Fruit fly (Drosophila melanogaster) whole organism, prepupa: ENCODE data around the gene CG2540.

Experiments used
- Blimp-1 ChIP-seq: fragments of 200-800 bp; sonication (Bioruptor generic); optimal IDR thresholded peaks from 3 replicates; lab custom pipeline; 2017; ENCODE audit warnings: missing biosample characterization, missing genetic modification characterization, mild to moderate bottlenecking, moderate library complexity, missing genetic modification reagents
- CG10631 ChIP-seq: fragments of 200-800 bp; sonication (Bioruptor generic); optimal IDR thresholded peaks from 2 replicates; lab custom pipeline; 2016; ENCODE audit warnings: missing biosample characterization, missing genetic modification characterization
- CG10669 ChIP-seq: fragments of 200-800 bp; sonication (Bioruptor generic); optimal IDR thresholded peaks from 3 replicates; lab custom pipeline; 2018; ENCODE audit warnings: missing biosample characterization, mild to moderate bottlenecking, missing genetic modification characterization, moderate library complexity
- CG11294 ChIP-seq: fragments of 200-800 bp; sonication (Bioruptor generic); IDR thresholded peaks from 2 replicates; pipeline ENCODE4 v1.3.6; 2022; ENCODE audit warnings: missing biosample characterization, missing genetic modification characterization
- CG11762 ChIP-seq: fragments of 200-800 bp; sonication (Bioruptor generic); optimal IDR thresholded peaks from 3 replicates; lab custom pipeline; 2016; ENCODE audit warnings: missing biosample characterization, missing genetic modification characterization; ENCODE audit not compliant: insufficient read depth
- CG11902 ChIP-seq: fragments of 200-800 bp; sonication (Bioruptor generic); optimal IDR thresholded peaks from 3 replicates; lab custom pipeline; 2016; ENCODE audit warnings: missing biosample characterization, missing genetic modification characterization
- CG15336 ChIP-seq: fragments of 200-800 bp; sonication (Bioruptor generic); IDR thresholded peaks from 2 replicates; pipeline ENCODE4 v1.3.6; 2022; ENCODE audit warnings: missing biosample characterization, missing genetic modification characterization
- CG16779 ChIP-seq: fragments of 200-800 bp; sonication (Bioruptor generic); optimal IDR thresholded peaks from 3 replicates; lab custom pipeline; 2017; ENCODE audit warnings: missing biosample characterization, mild to moderate bottlenecking, missing genetic modification characterization
- CG3032 ChIP-seq: fragments of 200-800 bp; optimal IDR thresholded peaks from 2 replicates; lab custom pipeline; 2019; ENCODE audit warnings: missing biosample characterization, mild to moderate bottlenecking, missing genetic modification characterization, moderate library complexity
- CG32006 ChIP-seq: fragments of 200-800 bp; sonication (Bioruptor generic); optimal IDR thresholded peaks from 3 replicates; lab custom pipeline; 2017; ENCODE audit warnings: missing biosample characterization, mild to moderate bottlenecking, missing genetic modification characterization
- CG34406 ChIP-seq: fragments of 200-800 bp; sonication (Bioruptor generic); optimal IDR thresholded peaks from 3 replicates; lab custom pipeline; 2016; ENCODE audit warnings: missing biosample characterization, missing genetic modification characterization
- CG3919 ChIP-seq: fragments of 200-800 bp; sonication (Bioruptor generic); optimal IDR thresholded peaks from 3 replicates; lab custom pipeline; 2016; ENCODE audit warnings: missing biosample characterization, missing genetic modification characterization
- CG4318 ChIP-seq: fragments of 200-800 bp; sonication (Bioruptor generic); optimal IDR thresholded peaks from 3 replicates; lab custom pipeline; 2017; ENCODE audit warnings: missing biosample characterization, mild to moderate bottlenecking, missing genetic modification characterization
- CG6163 ChIP-seq: fragments of 200-800 bp; sonication (Bioruptor generic); IDR thresholded peaks from 3 replicates; pipeline ENCODE4 v1.3.6; 2022; ENCODE audit warnings: missing biosample characterization, missing genetic modification characterization
- CG6276 ChIP-seq: fragments of 200-800 bp; sonication (Bioruptor generic); optimal IDR thresholded peaks from 2 replicates; lab custom pipeline; 2017; ENCODE audit warnings: missing biosample characterization, mild to moderate bottlenecking, missing genetic modification characterization
- CG6808 ChIP-seq: fragments of 200-800 bp; sonication (Bioruptor generic); optimal IDR thresholded peaks from 3 replicates; lab custom pipeline; 2017; ENCODE audit warnings: missing biosample characterization, missing genetic modification characterization, mild to moderate bottlenecking, moderate library complexity, missing genetic modification reagents
- CG6854 ChIP-seq: fragments of 200-800 bp; sonication (Bioruptor generic); optimal IDR thresholded peaks from 2 replicates; lab custom pipeline; 2017; ENCODE audit warnings: missing biosample characterization, mild to moderate bottlenecking, missing genetic modification characterization
- CG7368 ChIP-seq: fragments of 200-800 bp; sonication (Bioruptor generic); optimal IDR thresholded peaks from 3 replicates; lab custom pipeline; 2016; ENCODE audit warnings: missing biosample characterization, missing genetic modification characterization
- CG8119 ChIP-seq: fragments of 200-800 bp; sonication (Bioruptor generic); IDR thresholded peaks from 3 replicates; pipeline ENCODE4 v1.3.6; 2022; ENCODE audit warnings: missing biosample characterization, missing genetic modification characterization
- CG8632 ChIP-seq: fragments of 200-800 bp; sonication (Bioruptor generic); optimal IDR thresholded peaks from 3 replicates; lab custom pipeline; 2016; ENCODE audit warnings: missing biosample characterization, missing genetic modification characterization
- CG9139 ChIP-seq: fragments of 200-800 bp; sonication (Bioruptor generic); optimal IDR thresholded peaks from 3 replicates; lab custom pipeline; 2017; ENCODE audit warnings: missing biosample characterization, mild to moderate bottlenecking, missing genetic modification characterization
- Eip75B ChIP-seq: fragments of 200-800 bp; sonication (Bioruptor generic); optimal IDR thresholded peaks from 3 replicates; lab custom pipeline; 2016; ENCODE audit warnings: missing biosample characterization, missing genetic modification characterization
- Eip78C ChIP-seq: fragments of 200-800 bp; sonication (Bioruptor generic); peaks from one replicate; lab custom pipeline; 2016; ENCODE audit warnings: missing biosample characterization, missing genetic modification characterization
- Gug ChIP-seq: fragments of 200-800 bp; sonication (Bioruptor generic); IDR thresholded peaks from 2 replicates; pipeline ENCODE4 v1.3.6; 2022; ENCODE audit warnings: missing biosample characterization, missing genetic modification characterization
- Hr38 ChIP-seq: sonication (Bioruptor generic); optimal IDR thresholded peaks from 2 replicates; lab custom pipeline; 2016; ENCODE audit warnings: missing biosample characterization, missing genetic modification characterization
- Lpt ChIP-seq: fragments of 200-800 bp; sonication (Bioruptor generic); optimal IDR thresholded peaks from 3 replicates; lab custom pipeline; 2016; ENCODE audit warnings: missing biosample characterization, missing genetic modification characterization
- Met ChIP-seq: fragments of 200-800 bp; sonication (Bioruptor generic); optimal IDR thresholded peaks from 3 replicates; lab custom pipeline; 2016; ENCODE audit warnings: missing biosample characterization, missing genetic modification characterization
- OdsH ChIP-seq: fragments of 200-800 bp; sonication (Bioruptor generic); optimal IDR thresholded peaks from 3 replicates; lab custom pipeline; 2016; ENCODE audit warnings: missing biosample characterization, missing genetic modification characterization
- Sox14 ChIP-seq: fragments of 200-800 bp; sonication (Bioruptor generic); optimal IDR thresholded peaks from 3 replicates; lab custom pipeline; 2016; ENCODE audit warnings: missing biosample characterization, missing genetic modification characterization
- Sox15 ChIP-seq: fragments of 200-800 bp; sonication (Bioruptor generic); optimal IDR thresholded peaks from 3 replicates; lab custom pipeline; 2016; ENCODE audit warnings: missing biosample characterization, missing genetic modification characterization
- achi ChIP-seq: fragments of 200-800 bp; sonication (Bioruptor generic); optimal IDR thresholded peaks from 3 replicates; lab custom pipeline; 2016; ENCODE audit warnings: missing biosample characterization, missing genetic modification characterization
- acj6 ChIP-seq: fragments of 200-800 bp; sonication (Bioruptor generic); optimal IDR thresholded peaks from 3 replicates; lab custom pipeline; 2016; ENCODE audit warnings: missing biosample characterization, missing genetic modification characterization
- cyc ChIP-seq: fragments of 200-800 bp; sonication (Bioruptor generic); optimal IDR thresholded peaks from 3 replicates; lab custom pipeline; 2016; ENCODE audit warnings: missing biosample characterization, missing genetic modification characterization
- dac ChIP-seq: fragments of 200-800 bp; sonication (Bioruptor generic); optimal IDR thresholded peaks from 2 replicates; lab custom pipeline; 2017; ENCODE audit warnings: missing biosample characterization, mild to moderate bottlenecking, missing genetic modification characterization
- eg ChIP-seq: fragments of 200-800 bp; sonication (Bioruptor generic); IDR thresholded peaks from 3 replicates; pipeline ENCODE4 v1.3.6; 2022; ENCODE audit warnings: missing biosample characterization, missing genetic modification characterization
- esn ChIP-seq: fragments of 200-800 bp; sonication (Bioruptor generic); optimal IDR thresholded peaks from 2 replicates; lab custom pipeline; 2016; ENCODE audit warnings: missing biosample characterization, mild to moderate bottlenecking, missing genetic modification characterization, moderate library complexity
- fd59A ChIP-seq: fragments of 200-800 bp; sonication (Bioruptor generic); optimal IDR thresholded peaks from 2 replicates; lab custom pipeline; 2017; ENCODE audit warnings: missing biosample characterization, mild to moderate bottlenecking, missing genetic modification characterization, missing genetic modification reagents
- fd85E ChIP-seq: fragments of 200-800 bp; sonication (Bioruptor generic); optimal IDR thresholded peaks from 3 replicates; lab custom pipeline; 2016; ENCODE audit warnings: missing biosample characterization, missing genetic modification characterization
- fkh ChIP-seq: fragments of 200-800 bp; sonication (Bioruptor generic); optimal IDR thresholded peaks from 3 replicates; lab custom pipeline; 2017; ENCODE audit warnings: missing biosample characterization, mild to moderate bottlenecking, missing genetic modification characterization, moderate library complexity
- net ChIP-seq: fragments of 200-800 bp; sonication (Bioruptor generic); optimal IDR thresholded peaks from 3 replicates; lab custom pipeline; 2016; ENCODE audit warnings: missing biosample characterization, missing genetic modification characterization
- pdm3 ChIP-seq: fragments of 200-800 bp; sonication (Bioruptor generic); optimal IDR thresholded peaks from 3 replicates; lab custom pipeline; 2016; ENCODE audit warnings: missing biosample characterization, missing genetic modification characterization
- salr ChIP-seq, 2 experiments: fragments of 200-800 bp; sonication (Bioruptor generic); optimal IDR thresholded peaks; 3 replicates each; lab custom pipeline; 2016 to 2018; ENCODE audit warnings: missing biosample characterization in 2 of 2, missing genetic modification characterization in 2 of 2, mild to moderate bottlenecking in 1 of 2
- svp ChIP-seq: fragments of 200-800 bp; sonication (Bioruptor generic); peaks from one replicate; lab custom pipeline; 2016; ENCODE audit warnings: missing biosample characterization, missing genetic modification characterization
- topi ChIP-seq: fragments of 200-800 bp; sonication (Bioruptor generic); optimal IDR thresholded peaks from 3 replicates; lab custom pipeline; 2016; ENCODE audit warnings: missing biosample characterization, missing genetic modification characterization
- vri ChIP-seq: fragments of 200-800 bp; sonication (Bioruptor generic); optimal IDR thresholded peaks from 3 replicates; lab custom pipeline; 2016; ENCODE audit warnings: missing biosample characterization, mild to moderate bottlenecking, missing genetic modification characterization

The CG2540 gene

DNA sequence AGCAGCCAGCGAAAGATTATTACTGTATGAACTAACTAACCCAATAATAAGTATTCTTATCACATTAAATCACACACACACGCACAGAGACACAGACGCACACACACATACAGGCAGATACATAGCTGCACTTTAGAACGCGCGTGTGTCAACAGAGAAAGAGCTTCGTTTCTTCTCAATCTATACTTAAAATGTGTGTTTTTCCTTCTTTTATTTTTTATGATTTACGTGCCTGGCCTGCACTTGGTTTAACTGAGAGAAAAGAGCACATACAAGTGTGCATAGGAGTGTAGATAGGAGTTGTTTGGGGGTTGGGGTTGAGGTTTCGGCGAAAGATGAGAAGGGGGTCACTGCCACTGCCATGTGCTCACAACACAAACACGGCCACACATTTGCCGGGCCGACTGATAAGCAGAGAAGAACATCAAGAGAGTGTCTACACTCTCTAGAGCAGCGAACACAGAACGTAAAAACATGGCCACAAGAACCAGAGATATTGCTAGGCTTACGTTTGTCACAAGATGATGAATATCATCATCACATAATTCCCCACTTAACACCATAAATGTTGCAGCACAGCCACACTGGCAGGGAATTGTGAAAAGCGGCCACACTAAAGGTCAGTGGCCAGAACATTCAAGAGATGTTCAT, 38.0 kb downstream of the CG2540 start (continued):
- no peak for TF ChIP-seq eg
- no peak for TF ChIP-seq esn
- no peak for TF ChIP-seq achi (GFP tag; lab: Kevin White, UChicago)
- TF ChIP-seq Eip78C (GFP tag; lab: Kevin White, UChicago) = peak; percentile 58
- TF ChIP-seq CG6163 (GFP tag; lab: Robert Waterston, UW) = peak; percentile 10; the same call in 1 of the 3 replicates
- no peak for TF ChIP-seq Hr38
- no peak for TF ChIP-seq CG6276
- peak; percentile 47 for TF ChIP-seq vri (GFP tag; lab: Kevin White, UChicago)
- no peak for TF ChIP-seq CG4318 (GFP tag; lab: Kevin White, UChicago)
- no peak for TF ChIP-seq Blimp-1 (GFP tag; lab: Kevin White, UChicago)
- no peak for TF ChIP-seq CG9139 (GFP tag; lab: Kevin White, UChicago)
- no peak for TF ChIP-seq CG3032 (tag; lab: Kevin White, UChicago)
- no peak for TF ChIP-seq salr (GFP tag; optimal IDR thresholded peaks at IDR 0.05; lab: Kevin White, UChicago)
- peak; percentile 31 for TF ChIP-seq CG6808 (GFP tag; lab: Kevin White, UChicago)
- TF ChIP-seq CG11902 (GFP tag; lab: Kevin White, UChicago) = no peak
- TF ChIP-seq fd59A = no peak
- TF ChIP-seq OdsH = no peak
- no peak for TF ChIP-seq cyc (GFP tag; lab: Kevin White, UChicago)
- TF ChIP-seq CG16779 = no peak
- no peak for TF ChIP-seq pdm3 (GFP tag; lab: Kevin White, UChicago)
- no peak for TF ChIP-seq CG7368 (GFP tag; lab: Kevin White, UChicago)
- TF ChIP-seq CG11762 (GFP tag; lab: Kevin White, UChicago) = no peak
- no peak for TF ChIP-seq dac (GFP tag; lab: Kevin White, UChicago)

DNA sequence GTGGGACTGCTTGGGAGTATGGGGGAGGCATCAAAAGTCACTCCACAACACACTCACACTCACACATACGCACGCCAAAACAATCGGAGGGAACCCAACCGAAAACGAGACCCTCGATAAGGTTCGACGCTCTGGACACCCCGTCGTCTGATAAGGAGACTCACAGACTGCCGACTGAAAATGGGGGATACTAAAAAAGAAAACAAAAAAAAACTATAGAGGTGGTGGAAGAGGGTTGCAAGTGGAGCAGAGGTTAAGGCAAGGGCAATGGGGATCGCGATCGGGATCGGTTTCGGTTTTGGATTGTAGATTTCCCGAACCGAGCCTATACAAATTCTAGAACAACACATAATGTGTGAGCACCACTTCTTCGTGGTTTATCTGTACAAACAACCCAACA, 39.0 kb downstream of the CG2540 start:
- no peak for TF ChIP-seq CG34406 (GFP tag; lab: Kevin White, UChicago)
- no peak for TF ChIP-seq Sox14
- no peak for TF ChIP-seq acj6 (GFP tag; lab: Kevin White, UChicago)
- no peak for TF ChIP-seq topi (GFP tag; lab: Kevin White, UChicago)
- TF ChIP-seq CG3919 (GFP tag; lab: Kevin White, UChicago) = no peak
- no peak for TF ChIP-seq Eip75B (GFP tag; lab: Kevin White, UChicago)
- no peak for TF ChIP-seq CG11762 (GFP tag; lab: Kevin White, UChicago)
- TF ChIP-seq svp (GFP tag; lab: Kevin White, UChicago) = peak; percentile 98
- TF ChIP-seq CG11902 (GFP tag; lab: Kevin White, UChicago) = no peak
- TF ChIP-seq fkh (GFP tag; lab: Kevin White, UChicago) = peak; percentile 32
- TF ChIP-seq CG15336 (GFP tag; lab: Robert Waterston, UW) = no peak
- TF ChIP-seq CG32006 (GFP tag; lab: Kevin White, UChicago) = no peak
- TF ChIP-seq cyc (GFP tag; lab: Kevin White, UChicago) = no peak
- peak; percentile 51 for TF ChIP-seq vri (GFP tag; lab: Kevin White, UChicago)

DNA sequence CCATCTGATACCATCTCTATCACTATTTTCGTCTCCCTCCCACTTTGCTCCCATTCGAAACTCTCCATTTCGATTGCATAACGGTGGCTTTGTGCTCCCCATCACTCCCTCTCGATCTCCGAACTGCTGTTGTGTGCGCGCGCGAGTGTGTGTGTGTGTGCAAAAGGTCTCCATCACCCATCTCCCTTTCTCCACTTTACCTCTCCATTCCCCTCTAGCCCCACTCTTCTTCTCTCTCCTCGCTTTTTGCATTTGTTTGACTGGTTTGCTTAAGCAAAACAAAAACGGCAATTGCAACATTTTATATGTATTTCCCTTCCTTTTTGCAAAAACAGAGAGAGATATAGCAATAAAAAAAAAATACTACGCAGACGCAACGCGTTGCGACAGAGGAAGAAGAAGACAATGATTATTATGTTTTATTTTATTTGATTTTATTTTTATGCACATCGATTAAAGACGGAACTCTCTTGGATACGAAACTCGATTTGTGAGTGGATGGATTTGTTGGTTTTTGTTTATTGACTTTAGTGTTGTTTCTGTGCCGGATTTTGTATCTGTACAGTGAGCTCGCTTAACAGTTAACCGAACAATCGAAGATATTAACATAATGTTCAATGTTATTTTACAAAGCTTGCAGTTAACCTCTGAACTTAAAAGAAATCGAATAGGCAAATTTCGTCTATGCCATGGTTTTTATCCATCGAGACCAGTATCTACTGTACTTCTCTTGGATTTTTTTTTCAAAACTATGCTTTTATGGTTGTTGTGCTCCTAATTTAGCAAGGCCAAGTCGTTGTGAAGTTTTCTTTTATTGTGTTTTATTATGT, 40.2 kb downstream of the CG2540 start:
- TF ChIP-seq CG15336 (GFP tag; lab: Robert Waterston, UW) = peak; percentile 84
- peak; percentile 50 for TF ChIP-seq net (GFP tag; lab: Kevin White, UChicago)
- peak; percentile 41; the same call in 1 of the 2 replicates for TF ChIP-seq Gug (GFP tag; lab: Robert Waterston, UW)
- peak; percentile 71 for TF ChIP-seq cyc (GFP tag; lab: Kevin White, UChicago)
- TF ChIP-seq Sox15 (GFP tag; lab: Kevin White, UChicago) = peak; percentile 63
- TF ChIP-seq Lpt (GFP tag; lab: Kevin White, UChicago) = peak; percentile 40
- peak; percentile 66; the same call in 2 of the 3 replicates for TF ChIP-seq CG8119 (GFP tag; lab: Robert Waterston, UW)
- TF ChIP-seq CG16779 = peak; percentile 35
- TF ChIP-seq CG11762 (GFP tag; lab: Kevin White, UChicago) = peak; percentile 53
- peak; percentile 78 for TF ChIP-seq topi (GFP tag; lab: Kevin White, UChicago)
- peak; percentile 63 for TF ChIP-seq Blimp-1 (GFP tag; lab: Kevin White, UChicago)
- peak; percentile 80 for TF ChIP-seq Met (GFP tag; lab: Kevin White, UChicago)
- TF ChIP-seq CG3919 (GFP tag; lab: Kevin White, UChicago) = peak; percentile 81
- TF ChIP-seq fd85E (GFP tag; lab: Kevin White, UChicago) = no peak
- peak; percentile 68 for TF ChIP-seq CG8632 (GFP tag; lab: Kevin White, UChicago)
- peak; percentile 72 for TF ChIP-seq CG10669 (GFP tag; lab: Kevin White, UChicago)
- peak; percentile 86 for TF ChIP-seq eg
- peak; percentile 72 for TF ChIP-seq CG10631 (GFP tag; lab: Kevin White, UChicago)
- peak; percentile 97 for TF ChIP-seq vri (GFP tag; lab: Kevin White, UChicago)
- peak; percentile 82 for TF ChIP-seq svp (GFP tag; lab: Kevin White, UChicago)
- TF ChIP-seq CG6854 (GFP tag; lab: Kevin White, UChicago) = peak; percentile 29
- peak; percentile 60 for TF ChIP-seq CG11294 (GFP tag; lab: Robert Waterston, UW)
